Worm (Caenorhabditis elegans) whole organism, midembryonic: ENCODE results near the gene M163.22.

Source experiments
- T22C8.4 ChIP-seq: fragments of 200-800 bp; sonication (Bioruptor generic); IDR thresholded peaks from 2 replicates; pipeline ENCODE4 v1.3.6; 2022; ENCODE audit warnings: missing genetic modification characterization, missing compliant biosample characterization
- cog-1 ChIP-seq: sonication (generic microtip); optimal IDR thresholded peaks from 2 replicates; lab custom pipeline; 2016; ENCODE audit warnings: missing genetic modification characterization, missing compliant biosample characterization
- flt-1 ChIP-seq: fragments of 200-800 bp; sonication (Bioruptor generic); IDR thresholded peaks from 2 replicates; pipeline ENCODE4 v1.3.6; 2022; ENCODE audit warnings: missing genetic modification characterization, missing compliant biosample characterization
- klf-2 ChIP-seq: fragments of 200-800 bp; sonication (Bioruptor generic); conservative IDR thresholded peaks from 2 replicates; pipeline ENCODE4 v1.3.6; 2022; ENCODE audit warnings: missing genetic modification reagents, missing genetic modification characterization, missing compliant biosample characterization
- med-1 ChIP-seq: sonication (generic microtip); optimal IDR thresholded peaks from 2 replicates; lab custom pipeline; 2017; ENCODE audit warnings: missing genetic modification characterization, mild to moderate bottlenecking, missing compliant biosample characterization, antibody characterized with exemption, missing genetic modification reagents; ENCODE audit not compliant: insufficient read depth
- ref-1 ChIP-seq: fragments of 200-800 bp; sonication (Bioruptor generic); conservative IDR thresholded peaks from 2 replicates; pipeline ENCODE4 v1.3.6; 2022; ENCODE audit warnings: missing genetic modification reagents, missing genetic modification characterization, missing compliant biosample characterization
- tab-1 ChIP-seq: fragments of 200-800 bp; sonication (Bioruptor generic); IDR thresholded peaks from 2 replicates; pipeline ENCODE4 v1.3.6; 2022; ENCODE audit warnings: missing genetic modification characterization, missing compliant biosample characterization
- ztf-23 ChIP-seq: fragments of 200-800 bp; sonication (Bioruptor generic); IDR thresholded peaks from 2 replicates; pipeline ENCODE4 v1.3.6; 2022; ENCODE audit warnings: missing genetic modification reagents, missing genetic modification characterization, missing compliant biosample characterization
- ztf-29 ChIP-seq: fragments of 200-800 bp; sonication (Bioruptor generic); IDR thresholded peaks from 2 replicates; pipeline ENCODE4 v1.3.6; 2022; ENCODE audit warnings: missing genetic modification reagents, missing genetic modification characterization, missing compliant biosample characterization

Gene M163.22

DNA sequence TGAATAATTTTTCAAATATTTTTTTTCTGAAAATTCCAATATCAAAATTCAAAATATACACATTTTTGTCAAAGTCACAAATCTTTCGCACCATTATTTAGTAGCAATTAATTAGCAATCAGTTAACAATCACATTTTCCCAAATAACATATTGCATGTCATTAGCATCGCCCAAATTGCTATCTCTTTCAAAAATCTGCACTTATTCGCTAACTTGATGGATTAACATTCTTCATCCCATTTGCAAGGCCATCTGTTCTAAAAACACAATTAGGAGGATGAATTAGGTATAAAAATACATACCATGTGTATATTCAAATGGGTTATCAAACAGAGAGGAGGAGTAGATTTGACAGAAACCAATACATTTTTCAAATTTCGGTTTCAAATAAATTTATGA lies 21.6 kb downstream of the M163.22 start:
- TF ChIP-seq ztf-23 (GFP tag; lab: Robert Waterston, UW) (no peak), cog-1 (tag; lab: Kevin White, UChicago) (no peak), klf-2 (GFP tag; lab: Robert Waterston, UW) (no peak), flt-1 (no peak), med-1 (no peak), ztf-29 (no peak)

DNA sequence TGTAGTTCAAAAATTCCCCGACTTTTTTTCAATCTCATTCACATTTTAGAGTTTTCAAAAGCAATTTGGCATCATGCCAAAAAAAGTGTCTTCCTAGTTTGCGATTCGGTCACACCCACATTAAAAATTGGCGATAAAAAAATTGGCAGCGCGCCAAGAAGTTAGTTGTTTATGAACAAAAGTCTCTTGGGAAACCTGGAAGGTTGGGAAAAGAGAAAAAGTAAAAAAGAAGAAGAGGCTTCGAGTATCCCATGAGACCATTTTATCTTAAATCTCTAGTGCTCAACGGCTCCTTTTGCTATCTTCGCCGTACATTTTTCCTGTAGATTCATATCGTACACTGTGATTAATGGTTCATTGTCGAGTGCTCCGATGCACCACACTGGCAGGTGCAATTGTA lies 22.1 kb downstream of the M163.22 start:
- TF ChIP-seq ztf-23 (GFP tag; lab: Robert Waterston, UW) = no peak
- no peak for TF ChIP-seq ztf-29
- TF ChIP-seq T22C8.4 (GFP tag; lab: Robert Waterston, UW) = no peak
- TF ChIP-seq klf-2 (GFP tag; lab: Robert Waterston, UW) = no peak
- no peak for TF ChIP-seq ref-1 (GFP tag; lab: Robert Waterston, UW)
- TF ChIP-seq med-1 = no peak
- TF ChIP-seq flt-1 = no peak
- TF ChIP-seq cog-1 (tag; lab: Kevin White, UChicago) = no peak
- no peak for TF ChIP-seq tab-1 (GFP tag; lab: Robert Waterston, UW)

DNA sequence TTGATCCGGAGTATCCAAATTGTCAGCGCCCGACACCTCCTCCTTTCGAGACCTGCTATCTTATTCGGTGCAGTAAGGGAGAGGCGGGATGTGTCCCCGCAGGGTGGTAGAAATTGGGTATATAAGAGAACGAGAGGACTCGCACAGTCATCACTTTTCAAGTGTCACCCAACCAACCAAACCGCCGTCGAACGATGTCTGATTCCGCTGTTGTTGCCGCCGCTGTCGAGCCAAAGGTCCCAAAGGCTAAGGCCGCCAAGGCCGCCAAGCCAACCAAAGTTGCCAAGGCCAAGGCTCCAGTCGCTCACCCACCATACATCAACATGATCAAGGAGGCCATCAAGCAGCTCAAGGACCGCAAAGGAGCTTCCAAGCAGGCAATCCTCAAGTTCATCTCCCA lies 24.3 kb downstream of the M163.22 start, which contains the start of gene his-24:
TSS of gene his-24 (plus strand) at position 150 of the 400 bp plus-strand sequence.
- TF ChIP-seq T22C8.4 (GFP tag; lab: Robert Waterston, UW) (0 out of 2 replicates have a peak, but pooled peaks have one; percentile 36), ztf-29 (no peak), med-1 (no peak), tab-1 (GFP tag; lab: Robert Waterston, UW) (peak; percentile 45; the same call in 1 of the 2 replicates), ztf-23 (GFP tag; lab: Robert Waterston, UW) (peak; percentile 71; the same call in 1 of the 2 replicates), flt-1 (peak; percentile 83), klf-2 (GFP tag; lab: Robert Waterston, UW) (peak; percentile 47; the same call in 1 of the 2 replicates), ref-1 (GFP tag; lab: Robert Waterston, UW) (no peak), cog-1 (tag; lab: Kevin White, UChicago) (peak; percentile 72)

DNA sequence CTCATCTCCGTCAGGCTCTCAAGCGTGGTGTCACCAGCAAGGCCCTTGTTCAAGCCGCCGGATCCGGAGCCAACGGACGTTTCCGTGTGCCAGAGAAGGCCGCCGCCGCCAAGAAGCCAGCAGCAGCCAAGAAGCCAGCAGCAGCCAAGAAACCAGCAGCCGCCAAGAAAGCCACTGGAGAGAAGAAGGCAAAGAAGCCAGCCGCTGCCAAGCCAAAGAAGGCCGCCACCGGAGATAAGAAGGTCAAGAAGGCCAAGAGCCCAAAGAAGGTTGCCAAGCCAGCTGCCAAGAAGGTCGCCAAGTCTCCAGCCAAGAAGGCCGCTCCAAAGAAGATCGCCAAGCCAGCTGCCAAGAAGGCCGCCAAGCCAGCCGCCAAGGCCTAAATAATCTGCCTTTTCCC lies 24.8 kb downstream of the M163.22 start:
- no peak; the same call in 1 of the 2 replicates for TF ChIP-seq flt-1
- TF ChIP-seq ztf-23 (GFP tag; lab: Robert Waterston, UW) = 0 out of 2 replicates have a peak, but pooled peaks have one; percentile 8

DNA sequence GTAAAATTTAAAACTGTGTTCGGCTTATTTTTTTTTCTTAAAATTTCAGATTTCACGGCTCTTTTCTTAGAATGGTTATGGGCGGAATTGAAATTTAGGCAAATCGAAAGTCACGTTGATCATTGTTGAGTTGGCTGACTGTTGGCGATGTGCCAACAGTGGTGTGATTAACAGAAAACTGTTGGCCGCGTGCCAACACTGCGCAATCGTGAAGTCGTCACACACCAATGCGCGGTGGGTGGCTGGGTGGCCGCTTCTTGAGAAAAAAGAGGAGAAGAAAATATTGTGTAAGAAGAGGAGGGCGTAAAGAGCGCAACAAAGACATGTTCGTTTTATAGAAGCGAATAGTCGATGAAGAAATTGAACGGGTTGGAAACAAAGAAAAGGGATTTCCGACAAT lies 25.4 kb downstream of the M163.22 start:
- TF ChIP-seq ztf-23 (GFP tag; lab: Robert Waterston, UW) (0 out of 2 replicates have a peak, but pooled peaks have one; percentile 54), flt-1 (peak; percentile 36; the same call in 1 of the 2 replicates), ztf-29 (no peak), med-1 (no peak)

DNA sequence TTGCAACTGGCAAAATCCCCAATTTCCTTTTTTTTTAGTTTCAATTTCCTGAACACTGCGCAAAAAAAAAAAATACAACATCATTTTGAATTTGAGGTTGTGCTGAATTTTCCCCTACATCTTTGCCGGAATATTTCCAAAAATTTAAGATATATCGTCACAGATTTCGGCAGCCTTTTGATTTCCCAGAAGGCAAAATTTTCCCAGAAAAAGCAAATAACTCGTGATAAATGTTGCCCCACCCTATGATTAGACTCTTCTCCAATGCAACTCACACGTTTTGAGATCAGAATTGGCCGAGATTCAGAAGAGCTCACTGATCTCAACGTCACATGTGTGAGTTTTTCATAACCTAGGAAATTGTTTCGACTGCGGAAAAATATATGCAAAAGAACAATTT lies 26.7 kb downstream of the M163.22 start:
- no peak for TF ChIP-seq tab-1 (GFP tag; lab: Robert Waterston, UW)

DNA sequence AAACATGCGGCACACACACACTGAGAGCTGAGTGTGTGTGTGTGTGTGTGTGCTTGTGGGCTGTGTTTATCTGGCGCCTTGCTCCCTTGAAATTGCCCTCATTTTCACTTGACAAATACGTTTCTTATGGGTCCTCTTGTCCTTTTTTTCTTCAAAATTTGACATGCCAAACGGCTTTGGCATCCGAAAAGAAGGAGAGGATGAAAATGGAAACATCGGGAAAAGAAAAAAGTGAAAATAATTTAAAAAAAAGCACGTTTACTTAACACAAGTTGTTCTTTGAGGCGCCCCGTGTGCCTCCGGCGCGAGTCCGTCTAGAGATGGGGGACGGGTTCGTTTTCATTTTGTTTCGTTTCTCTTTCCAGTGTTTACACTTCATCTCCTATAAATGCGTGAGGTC lies 29.4 kb downstream of the M163.22 start:
- TF ChIP-seq ztf-23 (GFP tag; lab: Robert Waterston, UW) (no peak), cog-1 (tag; lab: Kevin White, UChicago) (no peak), ref-1 (GFP tag; lab: Robert Waterston, UW) (no peak), flt-1 (no peak), klf-2 (GFP tag; lab: Robert Waterston, UW) (no peak), med-1 (no peak)

DNA sequence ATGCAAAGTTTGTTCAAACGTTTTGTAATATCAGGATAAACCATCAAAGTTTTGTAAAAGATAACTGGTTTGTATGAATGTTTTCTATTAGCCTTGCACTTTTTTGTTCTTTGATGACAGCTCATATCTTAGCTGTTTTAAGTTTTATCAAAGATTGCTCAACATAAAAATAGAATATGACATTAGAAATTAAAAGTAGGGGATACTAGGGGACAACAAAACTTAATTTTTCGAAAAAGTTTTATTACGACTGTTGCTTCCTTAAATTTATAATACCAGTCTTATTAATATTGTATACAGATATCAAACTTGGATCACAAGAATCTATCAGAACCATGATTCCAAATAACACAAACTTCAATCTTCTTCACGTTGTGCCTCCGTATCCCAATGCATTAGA lies 30.1 kb downstream of the M163.22 start, which contains the start of gene ztf-14:
TSS of gene ztf-14 (plus strand) at position 301 of the 400 bp plus-strand sequence.
- no peak for TF ChIP-seq T22C8.4 (GFP tag; lab: Robert Waterston, UW)
- TF ChIP-seq med-1 = no peak
- TF ChIP-seq cog-1 (tag; lab: Kevin White, UChicago) = no peak
- TF ChIP-seq ztf-23 (GFP tag; lab: Robert Waterston, UW) = no peak
- no peak for TF ChIP-seq ref-1 (GFP tag; lab: Robert Waterston, UW)

DNA sequence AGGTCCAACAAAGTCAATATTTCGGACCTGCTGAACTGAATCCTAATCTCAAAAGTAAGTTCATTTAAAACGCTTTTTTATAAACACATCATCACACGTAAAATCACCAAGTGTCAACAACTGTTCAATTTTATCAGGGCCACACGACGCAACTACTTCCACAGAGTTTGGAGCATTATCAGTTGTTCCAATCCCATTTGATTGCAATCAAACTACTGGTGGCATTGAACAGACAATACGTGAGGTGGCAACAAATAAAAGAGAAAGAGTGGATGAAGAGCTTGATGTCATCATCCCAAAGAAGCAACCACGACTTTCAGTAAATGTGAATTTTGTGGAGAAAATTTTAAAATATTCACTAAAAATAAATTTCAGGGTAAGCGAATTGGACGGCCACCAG lies 30.9 kb downstream of the M163.22 start:
- TF ChIP-seq flt-1 (no peak), ref-1 (GFP tag; lab: Robert Waterston, UW) (no peak), klf-2 (GFP tag; lab: Robert Waterston, UW) (no peak), med-1 (no peak), T22C8.4 (GFP tag; lab: Robert Waterston, UW) (no peak), cog-1 (tag; lab: Kevin White, UChicago) (no peak), ztf-29 (no peak), ztf-23 (GFP tag; lab: Robert Waterston, UW) (no peak), tab-1 (GFP tag; lab: Robert Waterston, UW) (no peak)

DNA sequence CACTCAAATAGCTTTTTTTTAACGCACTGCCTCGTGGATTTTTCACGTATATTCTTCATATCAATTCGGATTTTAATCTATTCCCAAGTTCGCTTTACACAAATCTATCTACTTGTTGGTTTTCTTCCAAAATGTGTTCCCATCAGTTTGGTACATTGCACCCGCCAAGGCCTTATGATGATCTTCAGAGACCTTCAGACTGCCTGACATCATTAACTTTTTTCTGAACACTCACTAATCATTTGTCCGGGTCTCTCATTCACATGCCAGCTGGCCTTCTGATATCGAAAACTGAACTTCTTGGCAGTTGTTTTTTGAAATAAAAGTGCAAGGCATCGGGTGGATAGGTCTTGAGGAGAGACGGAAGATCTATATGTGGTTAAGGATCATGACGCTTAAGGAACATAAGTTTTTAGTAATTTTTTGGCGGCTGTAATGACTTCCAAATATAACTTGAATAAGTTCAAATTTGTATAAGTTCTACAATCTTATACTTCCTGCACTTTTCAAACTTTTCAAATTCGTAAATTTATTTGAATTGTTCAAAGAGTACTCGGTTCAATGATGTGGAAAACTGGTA lies 34.2 kb downstream of the M163.22 start:
- no peak for TF ChIP-seq ztf-23 (GFP tag; lab: Robert Waterston, UW)
- no peak for TF ChIP-seq ref-1 (GFP tag; lab: Robert Waterston, UW)
- TF ChIP-seq med-1 = no peak
- no peak for TF ChIP-seq flt-1
- no peak for TF ChIP-seq klf-2 (GFP tag; lab: Robert Waterston, UW)
- no peak for TF ChIP-seq cog-1 (tag; lab: Kevin White, UChicago)
- TF ChIP-seq tab-1 (GFP tag; lab: Robert Waterston, UW) = no peak
- TF ChIP-seq ztf-29 = no peak
- no peak for TF ChIP-seq T22C8.4 (GFP tag; lab: Robert Waterston, UW)
